Fruit fly (Drosophila melanogaster) whole organism, embryonic: ENCODE data around the gene CG31882.

Source experiments
- CG10267 ChIP-seq: fragments of 200-800 bp; sonication (Bioruptor generic); optimal IDR thresholded peaks from 2 replicates; lab custom pipeline; 2018; ENCODE audit warnings: missing biosample characterization, mild to moderate bottlenecking, missing genetic modification characterization, moderate library complexity
- CG10431 ChIP-seq: fragments of 200-800 bp; sonication (Bioruptor generic); optimal IDR thresholded peaks from 3 replicates; lab custom pipeline; 2018; ENCODE audit warnings: missing biosample characterization, mild to moderate bottlenecking, missing genetic modification characterization
- CG12155 ChIP-seq: fragments of 200-800 bp; sonication (Bioruptor generic); optimal IDR thresholded peaks from 3 replicates; lab custom pipeline; 2016; ENCODE audit warnings: missing biosample characterization, missing genetic modification characterization
- CG12391 ChIP-seq: fragments of 200-800 bp; sonication (Bioruptor generic); optimal IDR thresholded peaks from 3 replicates; lab custom pipeline; 2018; ENCODE audit warnings: missing biosample characterization, mild to moderate bottlenecking, missing genetic modification characterization, moderate library complexity
- CG12942 ChIP-seq: fragments of 200-800 bp; sonication (Bioruptor generic); optimal IDR thresholded peaks from 3 replicates; lab custom pipeline; 2016; ENCODE audit warnings: missing biosample characterization, missing genetic modification characterization
- CG15269 ChIP-seq: fragments of 200-800 bp; sonication (Bioruptor generic); optimal IDR thresholded peaks from 2 replicates; lab custom pipeline; 2018; ENCODE audit warnings: missing biosample characterization, mild to moderate bottlenecking, missing genetic modification characterization, moderate library complexity
- CG1602 ChIP-seq: fragments of 200-800 bp; sonication (Bioruptor generic); optimal IDR thresholded peaks from 3 replicates; lab custom pipeline; 2016; ENCODE audit warnings: missing biosample characterization, missing genetic modification characterization
- CG1647 ChIP-seq: fragments of 200-800 bp; sonication (Bioruptor generic); optimal IDR thresholded peaks from 3 replicates; lab custom pipeline; 2016; ENCODE audit warnings: missing biosample characterization, missing genetic modification characterization
- CG17361 ChIP-seq: fragments of 200-800 bp; sonication (Bioruptor generic); IDR thresholded peaks from 3 replicates; pipeline ENCODE4 v1.3.6; 2022; ENCODE audit warnings: missing biosample characterization, missing genetic modification characterization
- CG18619 ChIP-seq: fragments of 200-800 bp; sonication (Bioruptor generic); optimal IDR thresholded peaks from 3 replicates; lab custom pipeline; 2017; ENCODE audit warnings: missing biosample characterization, mild to moderate bottlenecking, missing genetic modification characterization
- CG2116 ChIP-seq: fragments of 200-800 bp; sonication (Bioruptor generic); optimal IDR thresholded peaks from 3 replicates; lab custom pipeline; 2018; ENCODE audit warnings: missing biosample characterization, mild to moderate bottlenecking, missing genetic modification characterization
- CG2199 ChIP-seq: fragments of 200-800 bp; sonication (Bioruptor generic); IDR thresholded peaks from 3 replicates; pipeline ENCODE4 v1.3.6; 2022; ENCODE audit warnings: missing biosample characterization, missing genetic modification characterization
- CG4424 ChIP-seq: fragments of 200-800 bp; sonication (Bioruptor generic); optimal IDR thresholded peaks from 3 replicates; lab custom pipeline; 2016; ENCODE audit warnings: missing biosample characterization, missing genetic modification characterization
- CG6254 ChIP-seq: fragments of 200-800 bp; sonication (Bioruptor generic); optimal IDR thresholded peaks from 3 replicates; lab custom pipeline; 2017; ENCODE audit warnings: mild to moderate bottlenecking, missing biosample characterization, missing genetic modification reagents, missing genetic modification characterization
- CG7372 ChIP-seq: fragments of 200-800 bp; sonication (Bioruptor generic); IDR thresholded peaks from 2 replicates; pipeline ENCODE4 v1.3.6; 2022; ENCODE audit warnings: missing biosample characterization, missing genetic modification characterization
- CG7556 ChIP-seq: fragments of 200-800 bp; sonication (Bioruptor generic); optimal IDR thresholded peaks from 2 replicates; lab custom pipeline; 2017; ENCODE audit warnings: missing biosample characterization, mild to moderate bottlenecking, missing genetic modification characterization
- CG9876 ChIP-seq: fragments of 200-800 bp; sonication (Bioruptor generic); optimal IDR thresholded peaks from 2 replicates; lab custom pipeline; 2016; ENCODE audit warnings: missing biosample characterization, missing genetic modification characterization
- D ChIP-seq, 2 experiments: fragments of 200-800 bp in 1 of 2; fragments of >200 bp in 1 of 2; sonication (Bioruptor generic) in 1 of 2; optimal IDR thresholded peaks; 2 replicates in 1 of 2; 3 replicates in 1 of 2; lab custom pipeline; 2017; ENCODE audit warnings: mild to moderate bottlenecking in 1 of 2, missing biosample characterization in 1 of 2, missing genetic modification characterization in 1 of 2, missing genetic modification reagents in 1 of 2
- Ets65A ChIP-seq: fragments of 200-800 bp; sonication (Bioruptor generic); peaks from one replicate; lab custom pipeline; 2016; ENCODE audit warnings: missing biosample characterization, missing genetic modification characterization
- HLH3B ChIP-seq: fragments of 200-800 bp; sonication (Bioruptor generic); IDR thresholded peaks from 2 replicates; pipeline ENCODE4 v1.3.6; 2022; ENCODE audit warnings: missing biosample characterization, missing genetic modification characterization
- Hr3 ChIP-seq: fragments of 200-800 bp; sonication (Bioruptor generic); optimal IDR thresholded peaks from 3 replicates; lab custom pipeline; 2016; ENCODE audit warnings: missing biosample characterization, missing genetic modification characterization
- Hr78 ChIP-seq, 2 experiments: fragments of 200-800 bp in 1 of 2; fragments of >200 bp in 1 of 2; sonication (Bioruptor generic) in 1 of 2; optimal IDR thresholded peaks; 2 replicates each; lab custom pipeline; 2017 to 2019; ENCODE audit warnings: missing biosample characterization in 2 of 2, missing genetic modification characterization in 2 of 2, mild to moderate bottlenecking in 1 of 2, moderate library complexity in 1 of 2
- Med ChIP-seq: fragments of 200-800 bp; sonication (Bioruptor generic); peaks from one replicate; lab custom pipeline; 2016; ENCODE audit warnings: missing biosample characterization, missing genetic modification characterization, mild to moderate bottlenecking, inconsistent platforms, moderate library complexity
- ase ChIP-seq: fragments of 200-800 bp; sonication (Bioruptor generic); IDR thresholded peaks from 3 replicates; pipeline ENCODE4 v1.3.6; 2022; ENCODE audit warnings: missing biosample characterization, missing genetic modification characterization
- cad ChIP-seq: fragments of >200 bp; optimal IDR thresholded peaks from 2 replicates; lab custom pipeline; 2017; ENCODE audit warnings: missing biosample characterization, missing genetic modification characterization
- dati ChIP-seq: fragments of 200-800 bp; sonication (Bioruptor generic); IDR thresholded peaks from 2 replicates; pipeline ENCODE4 v1.3.6; 2022; ENCODE audit warnings: missing biosample characterization, missing genetic modification characterization
- dpn ChIP-seq, 2 experiments: fragments of 200-800 bp; sonication (Bioruptor generic); optimal IDR thresholded peaks; 3 replicates each; lab custom pipeline; 2016; ENCODE audit warnings: missing biosample characterization in 2 of 2, missing genetic modification characterization in 2 of 2
- fd102C ChIP-seq: fragments of 200-800 bp; sonication (Bioruptor generic); optimal IDR thresholded peaks from 2 replicates; lab custom pipeline; 2018; ENCODE audit warnings: missing biosample characterization, mild to moderate bottlenecking, missing genetic modification characterization, moderate library complexity
- gsb-n ChIP-seq: fragments of 200-800 bp; sonication (Bioruptor generic); optimal IDR thresholded peaks from 3 replicates; lab custom pipeline; 2018; ENCODE audit warnings: missing biosample characterization, mild to moderate bottlenecking, missing genetic modification characterization
- hbn ChIP-seq: fragments of 200-800 bp; sonication (Bioruptor generic); IDR thresholded peaks from 2 replicates; pipeline ENCODE4 v1.3.6; 2022; ENCODE audit warnings: missing biosample characterization, missing genetic modification characterization; ENCODE audit not compliant: partially characterized antibody
- insv ChIP-seq, 2 experiments: fragments of 200-800 bp; sonication (Bioruptor generic); optimal IDR thresholded peaks; 3 replicates each; lab custom pipeline; 2016 to 2018; ENCODE audit warnings: missing biosample characterization in 2 of 2, missing genetic modification characterization in 2 of 2
- knrl ChIP-seq: fragments of 200-800 bp; sonication (Bioruptor generic); IDR thresholded peaks from 3 replicates; pipeline ENCODE4 v1.3.6; 2022; ENCODE audit warnings: missing biosample characterization, missing genetic modification characterization; ENCODE audit not compliant: partially characterized antibody
- lola ChIP-seq, 3 experiments: fragments of >200 bp in 2 of 3; fragments of 200-800 bp in 1 of 3; sonication (Bioruptor generic) in 1 of 3; optimal IDR thresholded peaks; 2 replicates each; lab custom pipeline; 2017 to 2019; ENCODE audit warnings: missing biosample characterization in 3 of 3, missing genetic modification characterization in 3 of 3, mild to moderate bottlenecking in 1 of 3, moderate library complexity in 1 of 3
- prd ChIP-seq, 3 experiments: fragments of >200 bp in 2 of 3; fragments of 200-800 bp in 1 of 3; sonication (Bioruptor generic) in 1 of 3; optimal IDR thresholded peaks in 2 of 3; IDR thresholded peaks in 1 of 3; 2 replicates in 2 of 3; 3 replicates in 1 of 3; pipeline versions ENCODE4 v1.3.6 to Lab custom; 2017 to 2022; ENCODE audit warnings: missing biosample characterization in 1 of 3, missing genetic modification characterization in 1 of 3
- pros ChIP-seq: fragments of 200-800 bp; sonication (Bioruptor generic); optimal IDR thresholded peaks from 3 replicates; lab custom pipeline; 2019; ENCODE audit warnings: missing biosample characterization, mild to moderate bottlenecking, missing genetic modification characterization, moderate library complexity
- sens-2 ChIP-seq: fragments of 200-800 bp; sonication (Bioruptor generic); IDR thresholded peaks from 2 replicates; pipeline ENCODE4 v1.3.6; 2022; ENCODE audit warnings: missing biosample characterization, missing genetic modification characterization
- sisA ChIP-seq: fragments of 200-800 bp; sonication (Bioruptor generic); IDR thresholded peaks from 2 replicates; pipeline ENCODE4 v1.3.6; 2022; ENCODE audit warnings: missing biosample characterization, missing genetic modification characterization
- tll ChIP-seq, 2 experiments: fragments of 200-800 bp in 1 of 2; fragments of >200 bp in 1 of 2; sonication (Bioruptor generic) in 1 of 2; optimal IDR thresholded peaks; 2 replicates each; lab custom pipeline; 2017 to 2019; ENCODE audit warnings: missing biosample characterization in 2 of 2, missing genetic modification characterization in 2 of 2, mild to moderate bottlenecking in 1 of 2, moderate library complexity in 1 of 2
- ttk ChIP-seq: fragments of 200-800 bp; sonication (Bioruptor generic); IDR thresholded peaks from 2 replicates; pipeline ENCODE4 v2.1.2; 2022; ENCODE audit warnings: missing biosample characterization, missing genetic modification characterization
- twi ChIP-seq: fragments of 200-800 bp; optimal IDR thresholded peaks from 2 replicates; lab custom pipeline; 2019; ENCODE audit warnings: missing biosample characterization, mild to moderate bottlenecking, missing genetic modification characterization, moderate library complexity
- vvl ChIP-seq: fragments of 200-800 bp; sonication (Bioruptor generic); IDR thresholded peaks from 2 replicates; pipeline ENCODE4 v1.3.6; 2022; ENCODE audit warnings: missing biosample characterization, missing genetic modification characterization
- zen ChIP-seq: fragments of 200-800 bp; sonication (Bioruptor generic); optimal IDR thresholded peaks from 3 replicates; lab custom pipeline; 2018; ENCODE audit warnings: missing biosample characterization, mild to moderate bottlenecking, missing genetic modification characterization, moderate library complexity

CG31882 gene

DNA sequence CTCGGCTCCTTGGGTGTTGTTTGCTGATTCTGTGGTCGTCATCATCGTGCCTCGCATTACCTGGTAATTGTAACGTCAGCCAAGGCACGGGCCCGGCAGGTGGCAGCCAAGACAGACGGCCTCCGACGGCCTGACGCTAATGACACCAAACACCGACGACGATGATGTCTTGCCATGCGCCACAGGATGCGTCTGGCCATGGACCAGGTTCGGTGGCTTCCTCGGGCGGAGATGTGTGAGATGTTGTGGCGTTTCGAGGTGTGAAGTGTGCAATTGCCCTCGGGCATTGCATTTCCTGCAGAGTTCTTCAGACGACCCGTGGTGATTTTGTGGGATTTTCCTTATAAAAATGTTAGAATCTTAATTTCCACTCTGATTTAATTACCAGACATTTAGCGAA lies 23.0 kb downstream of the CG31882 start:
- peak; percentile 99 for TF ChIP-seq zen (tag; lab: Kevin White, UChicago)
- TF ChIP-seq tll (GFP tag; optimal IDR thresholded peaks at IDR 0.05; lab: Kevin White, UChicago), result peak in 1 of 2 experiments; percentile 77
- TF ChIP-seq fd102C (GFP tag; lab: Kevin White, UChicago), result no peak
- peak; percentile 53 for TF ChIP-seq D (optimal IDR thresholded peaks at IDR 0.05; lab: Kevin White, UChicago)
- no peak for TF ChIP-seq D (GFP tag; optimal IDR thresholded peaks at IDR 0.05; lab: Kevin White, UChicago)
- peak; percentile 41 for TF ChIP-seq cad (GFP tag; lab: Kevin White, UChicago)
- TF ChIP-seq twi (tag; lab: Kevin White, UChicago), result peak; percentile 20
- TF ChIP-seq CG1647, result no peak

DNA sequence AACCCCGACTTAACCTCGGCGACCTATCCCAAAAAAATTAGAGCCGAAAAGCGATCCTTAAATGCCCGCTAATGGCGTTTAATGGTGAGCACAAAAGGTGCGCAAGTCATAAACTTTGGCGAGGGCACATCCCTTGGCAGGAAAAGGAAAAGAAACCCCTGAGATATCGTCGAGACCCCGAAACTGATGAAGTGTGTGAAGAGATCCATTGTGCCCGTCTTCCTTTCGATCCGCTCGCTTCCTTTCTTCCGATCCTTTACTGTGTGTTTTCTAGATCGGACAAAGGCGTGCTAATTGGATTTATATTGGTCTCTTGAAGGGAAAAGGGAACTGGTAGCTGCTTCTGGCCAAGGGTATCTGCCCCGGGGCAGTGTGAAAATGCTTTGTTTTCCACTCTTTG lies 23.9 kb downstream of the CG31882 start:
- TF ChIP-seq gsb-n (tag; lab: Kevin White, UChicago), result peak; percentile 63
- peak; percentile 82 for TF ChIP-seq D (optimal IDR thresholded peaks at IDR 0.05; lab: Kevin White, UChicago)
- peak; percentile 32 for TF ChIP-seq D (GFP tag; optimal IDR thresholded peaks at IDR 0.05; lab: Kevin White, UChicago)
- 0 out of 3 replicates have a peak, but pooled peaks have one; percentile 37 for TF ChIP-seq CG2199
- TF ChIP-seq Ets65A (GFP tag; lab: Kevin White, UChicago), result peak; percentile 18
- TF ChIP-seq CG12942 (GFP tag; lab: Kevin White, UChicago), result no peak
- TF ChIP-seq prd (optimal IDR thresholded peaks at IDR 0.05; lab: Kevin White, UChicago), result no peak
- peak; percentile 19; the same call in 1 of the 3 replicates for TF ChIP-seq prd (GFP tag; IDR thresholded peaks at IDR 0.05; lab: Robert Waterston, UW)
- TF ChIP-seq tll (GFP tag; optimal IDR thresholded peaks at IDR 0.05; lab: Kevin White, UChicago), result peak in 1 of 2 experiments; percentile 84
- TF ChIP-seq hbn (GFP tag; lab: Robert Waterston, UW), result no peak
- TF ChIP-seq cad (GFP tag; lab: Kevin White, UChicago), result peak; percentile 53
- TF ChIP-seq pros (GFP tag; lab: Kevin White, UChicago), result peak; percentile 32
- TF ChIP-seq CG4424 (GFP tag; lab: Kevin White, UChicago), result no peak
- peak in 1 of 2 experiments; percentile 77 for TF ChIP-seq insv (GFP tag; optimal IDR thresholded peaks at IDR 0.05; lab: Kevin White, UChicago)
- TF ChIP-seq zen (tag; lab: Kevin White, UChicago), result peak; percentile 25

DNA sequence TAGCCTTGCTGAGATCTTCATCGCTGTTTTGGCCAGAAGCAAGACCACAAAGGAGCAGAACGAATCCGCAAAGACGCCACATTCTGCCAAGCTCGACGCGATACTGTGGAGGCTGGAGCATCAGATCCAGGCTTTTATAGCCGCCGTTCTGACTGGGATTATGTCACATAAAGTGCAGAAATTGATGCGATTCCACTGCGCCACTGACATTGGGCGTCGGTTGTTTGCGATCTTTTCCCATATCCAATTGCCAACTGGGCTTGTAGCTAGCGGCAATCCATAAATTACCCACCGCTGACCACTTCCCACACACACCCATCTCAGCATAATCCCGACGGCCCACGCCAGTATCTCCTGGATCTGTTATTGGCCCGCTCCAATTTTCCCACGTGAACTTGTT lies 24.3 kb downstream of the CG31882 start, which contains the start of gene CG4382:
Gene CG4382, minus strand, starts transcription at position 101 of the 400 bp plus-strand sequence.
- TF ChIP-seq sens-2 (GFP tag; lab: Robert Waterston, UW) (no peak), ase (GFP tag; lab: Robert Waterston, UW) (no peak), Ets65A (GFP tag; lab: Kevin White, UChicago) (peak; percentile 20), CG10431 (GFP tag; lab: Kevin White, UChicago) (no peak), CG12155 (no peak)

DNA sequence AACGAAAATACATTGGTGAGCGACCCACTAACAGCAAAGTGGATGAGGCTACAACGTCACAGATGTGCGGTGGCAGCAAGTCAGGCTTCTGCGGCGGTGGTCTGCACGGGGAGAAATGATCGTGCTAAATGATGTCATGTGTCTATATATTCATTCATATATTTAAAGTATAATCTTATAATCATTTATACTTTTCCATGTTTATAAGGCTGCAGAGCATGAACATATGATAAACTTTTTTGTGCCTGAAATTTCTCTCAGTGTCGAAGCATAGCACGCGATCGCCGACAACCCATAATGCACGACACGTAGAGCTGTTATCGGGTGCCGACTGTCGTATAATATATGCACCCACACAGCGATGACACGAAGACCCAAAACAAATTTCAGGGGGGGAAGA lies 26.7 kb downstream of the CG31882 start:
- peak; percentile 50; the same call in 1 of the 2 replicates for TF ChIP-seq CG7372 (GFP tag; lab: Robert Waterston, UW)
- TF ChIP-seq HLH3B (GFP tag; lab: Robert Waterston, UW), result peak; percentile 75
- peak in 1 of 3 experiments; percentile 81 for TF ChIP-seq lola (GFP tag; optimal IDR thresholded peaks at IDR 0.05; lab: Kevin White, UChicago)
- TF ChIP-seq knrl (GFP tag; lab: Robert Waterston, UW), result no peak
- no peak for TF ChIP-seq CG15269 (tag; lab: Kevin White, UChicago)
- TF ChIP-seq CG9876 (GFP tag; lab: Kevin White, UChicago), result no peak
- peak in 1 of 2 experiments; percentile 34 for TF ChIP-seq dpn (GFP tag; optimal IDR thresholded peaks at IDR 0.05; lab: Kevin White, UChicago)
- TF ChIP-seq dati (GFP tag; lab: Robert Waterston, UW), result 0 out of 2 replicates have a peak, but pooled peaks have one; percentile 35
- TF ChIP-seq CG12391 (tag; lab: Kevin White, UChicago), result peak; percentile 71
- TF ChIP-seq CG18619, result peak; percentile 34
- TF ChIP-seq prd (optimal IDR thresholded peaks at IDR 0.05; lab: Kevin White, UChicago), result no peak
- peak; percentile 94 for TF ChIP-seq prd (GFP tag; IDR thresholded peaks at IDR 0.05; lab: Robert Waterston, UW)
- peak; percentile 77 for TF ChIP-seq CG10267 (tag; lab: Kevin White, UChicago)
- TF ChIP-seq Hr78 (GFP tag; optimal IDR thresholded peaks at IDR 0.05; lab: Kevin White, UChicago), result peak in 1 of 2 experiments; percentile 15
- TF ChIP-seq vvl, result peak; percentile 89
- peak; percentile 70 for TF ChIP-seq CG7556 (GFP tag; lab: Kevin White, UChicago)
- TF ChIP-seq CG17361, result peak; percentile 63; the same call in 2 of the 3 replicates
- TF ChIP-seq CG6254 (GFP tag; lab: Kevin White, UChicago), result peak; percentile 70
- TF ChIP-seq Hr3 (GFP tag; lab: Kevin White, UChicago), result peak; percentile 55
- peak; percentile 76 for TF ChIP-seq ttk
- TF ChIP-seq CG2116 (GFP tag; lab: Kevin White, UChicago), result peak; percentile 11
- TF ChIP-seq Med, result peak; percentile 67
- TF ChIP-seq sisA, result peak; percentile 80
- peak; percentile 48 for TF ChIP-seq CG1602 (GFP tag; lab: Kevin White, UChicago)
